Worm (Caenorhabditis elegans) whole organism, L3 larva: Measurements from ENCODE around the gene T24C2.3.

Experiments used
- R02D3.7 ChIP-seq: fragments of 150-350 bp; optimal IDR thresholded peaks from 2 replicates; lab custom pipeline; 2014; ENCODE audit warnings: missing biosample characterization, missing genetic modification characterization
- ZK546.5 ChIP-seq: sonication (generic microtip); optimal IDR thresholded peaks from 2 replicates; lab custom pipeline; 2017; ENCODE audit warnings: missing biosample characterization, missing genetic modification characterization
- ama-1 ChIP-seq: fragments of 150-350 bp; optimal IDR thresholded peaks from 2 replicates; lab custom pipeline; 2018
- ceh-28 ChIP-seq: fragments of 150-350 bp; optimal IDR thresholded peaks from 2 replicates; lab custom pipeline; 2014; ENCODE audit warnings: missing biosample characterization, missing genetic modification reagents, missing genetic modification characterization
- ceh-82 ChIP-seq: fragments of 150-350 bp; optimal IDR thresholded peaks from 2 replicates; lab custom pipeline; 2014; ENCODE audit warnings: missing biosample characterization, missing genetic modification characterization
- ceh-9 ChIP-seq: sonication (generic microtip); optimal IDR thresholded peaks from 2 replicates; lab custom pipeline; 2018; ENCODE audit warnings: missing biosample characterization, missing genetic modification characterization
- daf-12 ChIP-seq: fragments of 150-350 bp; optimal IDR thresholded peaks from 2 replicates; lab custom pipeline; 2014; ENCODE audit warnings: missing biosample characterization, missing genetic modification reagents, missing genetic modification characterization
- egl-5 ChIP-seq: fragments of 150-350 bp; optimal IDR thresholded peaks from 2 replicates; lab custom pipeline; 2017; ENCODE audit warnings: missing biosample characterization, missing genetic modification reagents, missing genetic modification characterization, inconsistent platforms
- elt-3 ChIP-seq, 3 experiments: fragments of 150-350 bp in 1 of 3; sonication (generic microtip) in 2 of 3; optimal IDR thresholded peaks; 2 replicates in 2 of 3; 4 replicates in 1 of 3; lab custom pipeline; 2014 to 2017; ENCODE audit warnings: missing biosample characterization in 3 of 3, missing genetic modification characterization in 3 of 3
- eor-1 ChIP-seq, 2 experiments: fragments of 150-350 bp; optimal IDR thresholded peaks; 2 replicates each; lab custom pipeline; 2014 to 2018; ENCODE audit warnings: missing biosample characterization in 2 of 2, missing genetic modification characterization in 2 of 2
- fkh-10 ChIP-seq: sonication (generic microtip); optimal IDR thresholded peaks from 2 replicates; lab custom pipeline; 2017; ENCODE audit warnings: missing biosample characterization, missing genetic modification reagents, missing genetic modification characterization
- hmg-11 ChIP-seq: sonication (generic microtip); optimal IDR thresholded peaks from 2 replicates; lab custom pipeline; 2016; ENCODE audit warnings: missing genetic modification characterization, missing compliant biosample characterization
- lin-39 ChIP-seq: fragments of 150-350 bp; optimal IDR thresholded peaks from 2 replicates; lab custom pipeline; 2018; ENCODE audit warnings: missing biosample characterization, missing genetic modification reagents, missing genetic modification characterization
- lsy-12 ChIP-seq: sonication (generic microtip); optimal IDR thresholded peaks from 2 replicates; lab custom pipeline; 2016; ENCODE audit warnings: mild to moderate bottlenecking, missing genetic modification characterization, missing compliant biosample characterization
- mdl-1 ChIP-seq: fragments of 150-350 bp; optimal IDR thresholded peaks from 2 replicates; lab custom pipeline; 2014; ENCODE audit warnings: missing biosample characterization, missing genetic modification characterization
- mml-1 ChIP-seq: fragments of 150-350 bp; sonication (generic microtip); optimal IDR thresholded peaks from 3 replicates; lab custom pipeline; 2014; ENCODE audit warnings: missing biosample characterization, missing genetic modification characterization
- nfya-1 ChIP-seq: sonication (generic microtip); optimal IDR thresholded peaks from 2 replicates; lab custom pipeline; 2017; ENCODE audit warnings: missing genetic modification characterization, mild to moderate bottlenecking, missing compliant biosample characterization, antibody characterized with exemption, moderate library complexity; ENCODE audit not compliant: insufficient read depth
- nhr-11 ChIP-seq: fragments of 150-350 bp; optimal IDR thresholded peaks from 2 replicates; lab custom pipeline; 2014; ENCODE audit warnings: missing biosample characterization, missing genetic modification characterization
- nhr-23 ChIP-seq: fragments of 150-350 bp; optimal IDR thresholded peaks from 2 replicates; lab custom pipeline; 2014; ENCODE audit warnings: missing biosample characterization, missing genetic modification reagents, missing genetic modification characterization
- nhr-237 ChIP-seq: fragments of 150-350 bp; optimal IDR thresholded peaks from 2 replicates; lab custom pipeline; 2014; ENCODE audit warnings: missing biosample characterization, missing genetic modification characterization
- nhr-25 ChIP-seq: sonication (generic microtip); optimal IDR thresholded peaks from 2 replicates; lab custom pipeline; 2017; ENCODE audit warnings: missing biosample characterization, missing genetic modification characterization
- nhr-28 ChIP-seq: fragments of 150-350 bp; optimal IDR thresholded peaks from 2 replicates; lab custom pipeline; 2014; ENCODE audit warnings: missing biosample characterization, missing genetic modification characterization
- nhr-43 ChIP-seq: sonication (generic microtip); optimal IDR thresholded peaks from 2 replicates; lab custom pipeline; 2016; ENCODE audit warnings: mild to moderate bottlenecking, missing genetic modification characterization, missing compliant biosample characterization; ENCODE audit not compliant: poor library complexity, severe bottlenecking
- nhr-67 ChIP-seq: fragments of 150-350 bp; optimal IDR thresholded peaks from 2 replicates; lab custom pipeline; 2014; ENCODE audit warnings: missing biosample characterization, missing genetic modification characterization
- nhr-76 ChIP-seq: fragments of 150-350 bp; sonication (generic microtip); optimal IDR thresholded peaks from 5 replicates; lab custom pipeline; 2014; ENCODE audit warnings: missing biosample characterization, missing genetic modification characterization
- pha-4 ChIP-seq: fragments of 150-350 bp; optimal IDR thresholded peaks from 2 replicates; lab custom pipeline; 2014; ENCODE audit warnings: missing biosample characterization, missing genetic modification reagents, missing genetic modification characterization
- pqm-1 ChIP-seq: fragments of 150-350 bp; optimal IDR thresholded peaks from 2 replicates; lab custom pipeline; 2017; ENCODE audit warnings: missing biosample characterization, missing genetic modification characterization, inconsistent platforms
- snpc-4 ChIP-seq: fragments of 150-350 bp; optimal IDR thresholded peaks from 2 replicates; lab custom pipeline; 2014; ENCODE audit warnings: missing biosample characterization, missing genetic modification characterization
- tbx-2 ChIP-seq: sonication (generic microtip); optimal IDR thresholded peaks from 2 replicates; lab custom pipeline; 2016; ENCODE audit warnings: mild to moderate bottlenecking, missing genetic modification characterization, missing compliant biosample characterization
- unc-62 ChIP-seq: fragments of 150-350 bp; sonication (generic microtip); optimal IDR thresholded peaks from 4 replicates; lab custom pipeline; 2014; ENCODE audit warnings: missing biosample characterization, missing genetic modification reagents, missing genetic modification characterization
- zag-1 ChIP-seq: fragments of 150-350 bp; optimal IDR thresholded peaks from 2 replicates; lab custom pipeline; 2014; ENCODE audit warnings: missing biosample characterization, missing genetic modification characterization
- ztf-11 ChIP-seq: fragments of 150-350 bp; optimal IDR thresholded peaks from 2 replicates; lab custom pipeline; 2014; ENCODE audit warnings: missing biosample characterization, missing genetic modification characterization
- ztf-4 ChIP-seq: fragments of 150-350 bp; optimal IDR thresholded peaks from 2 replicates; lab custom pipeline; 2014; ENCODE audit warnings: missing biosample characterization, missing genetic modification characterization

T24C2.3 gene

DNA sequence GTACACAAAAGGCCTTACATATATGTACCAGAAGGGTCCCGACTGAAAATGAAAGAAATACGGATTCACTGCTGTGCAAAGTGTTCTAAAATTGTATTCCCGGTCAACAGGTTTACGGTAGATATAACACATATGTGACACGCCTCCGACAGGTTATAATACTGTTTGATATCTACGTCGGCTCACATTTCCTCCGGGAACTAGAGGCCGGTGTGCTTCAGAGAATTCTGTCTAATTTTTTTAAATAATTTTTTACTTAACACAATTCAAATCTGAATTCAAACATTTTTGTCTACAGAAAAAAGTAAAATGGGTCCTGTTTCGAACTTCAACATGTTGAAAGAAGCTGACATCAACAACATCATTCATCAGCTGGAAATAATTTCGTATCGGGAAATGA is at the start of gene T24C2.3:
Gene T24C2.3 (plus strand): TSS at position 301 of the 400 bp plus-strand sequence.
- TF ChIP-seq fkh-10 (GFP tag; lab: Kevin White, UChicago) (no peak), tbx-2 (tag; lab: Kevin White, UChicago) (no peak), daf-12 (tag; lab: Kevin White, UChicago) (no peak), lsy-12 (tag; lab: Kevin White, UChicago) (no peak), nhr-11 (tag; lab: Kevin White, UChicago) (no peak), nhr-25 (no peak), nhr-23 (tag; lab: Kevin White, UChicago) (no peak), ceh-28 (tag; lab: Kevin White, UChicago) (no peak), hmg-11 (tag; lab: Kevin White, UChicago) (no peak), nhr-43 (tag; lab: Kevin White, UChicago) (no peak), ceh-9 (no peak), ama-1 (lab: Kevin White, UChicago) (no peak), ztf-11 (tag; lab: Kevin White, UChicago) (no peak), zag-1 (no peak)

DNA sequence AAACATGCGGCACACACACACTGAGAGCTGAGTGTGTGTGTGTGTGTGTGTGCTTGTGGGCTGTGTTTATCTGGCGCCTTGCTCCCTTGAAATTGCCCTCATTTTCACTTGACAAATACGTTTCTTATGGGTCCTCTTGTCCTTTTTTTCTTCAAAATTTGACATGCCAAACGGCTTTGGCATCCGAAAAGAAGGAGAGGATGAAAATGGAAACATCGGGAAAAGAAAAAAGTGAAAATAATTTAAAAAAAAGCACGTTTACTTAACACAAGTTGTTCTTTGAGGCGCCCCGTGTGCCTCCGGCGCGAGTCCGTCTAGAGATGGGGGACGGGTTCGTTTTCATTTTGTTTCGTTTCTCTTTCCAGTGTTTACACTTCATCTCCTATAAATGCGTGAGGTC is 48.2 kb upstream of the T24C2.3 start:
- TF ChIP-seq mdl-1 (tag; lab: Kevin White, UChicago), result no peak
- TF ChIP-seq ceh-28 (tag; lab: Kevin White, UChicago), result no peak
- TF ChIP-seq pha-4 (tag; lab: Kevin White, UChicago), result peak; percentile 41
- peak; percentile 9 for TF ChIP-seq nfya-1
- peak; percentile 61 for TF ChIP-seq lin-39 (tag; lab: Kevin White, UChicago)

DNA sequence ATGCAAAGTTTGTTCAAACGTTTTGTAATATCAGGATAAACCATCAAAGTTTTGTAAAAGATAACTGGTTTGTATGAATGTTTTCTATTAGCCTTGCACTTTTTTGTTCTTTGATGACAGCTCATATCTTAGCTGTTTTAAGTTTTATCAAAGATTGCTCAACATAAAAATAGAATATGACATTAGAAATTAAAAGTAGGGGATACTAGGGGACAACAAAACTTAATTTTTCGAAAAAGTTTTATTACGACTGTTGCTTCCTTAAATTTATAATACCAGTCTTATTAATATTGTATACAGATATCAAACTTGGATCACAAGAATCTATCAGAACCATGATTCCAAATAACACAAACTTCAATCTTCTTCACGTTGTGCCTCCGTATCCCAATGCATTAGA is 47.5 kb upstream of the T24C2.3 start, which contains the start of gene ztf-14:
Gene ztf-14 (plus strand): TSS at position 301 of the 400 bp plus-strand sequence.
- TF ChIP-seq ama-1 (lab: Kevin White, UChicago) (no peak), mml-1 (tag; lab: Kevin White, UChicago) (no peak), nhr-23 (tag; lab: Kevin White, UChicago) (no peak), nfya-1 (no peak), nhr-67 (tag; lab: Kevin White, UChicago) (no peak), ztf-4 (tag; lab: Kevin White, UChicago) (no peak), fkh-10 (GFP tag; lab: Kevin White, UChicago) (no peak), elt-3 (tag; optimal IDR thresholded peaks at IDR 0.05; lab: Kevin White, UChicago) (no peak), unc-62 (GFP tag; lab: Kevin White, UChicago) (no peak), snpc-4 (tag; lab: Kevin White, UChicago) (no peak), ZK546.5 (tag; lab: Kevin White, UChicago) (no peak), pqm-1 (tag; lab: Kevin White, UChicago) (no peak), pha-4 (tag; lab: Kevin White, UChicago) (no peak), hmg-11 (tag; lab: Kevin White, UChicago) (no peak), nhr-76 (no peak), tbx-2 (tag; lab: Kevin White, UChicago) (no peak), nhr-28 (tag; lab: Kevin White, UChicago) (no peak), nhr-11 (tag; lab: Kevin White, UChicago) (no peak), ztf-11 (tag; lab: Kevin White, UChicago) (no peak), R02D3.7 (tag; lab: Kevin White, UChicago) (no peak)

DNA sequence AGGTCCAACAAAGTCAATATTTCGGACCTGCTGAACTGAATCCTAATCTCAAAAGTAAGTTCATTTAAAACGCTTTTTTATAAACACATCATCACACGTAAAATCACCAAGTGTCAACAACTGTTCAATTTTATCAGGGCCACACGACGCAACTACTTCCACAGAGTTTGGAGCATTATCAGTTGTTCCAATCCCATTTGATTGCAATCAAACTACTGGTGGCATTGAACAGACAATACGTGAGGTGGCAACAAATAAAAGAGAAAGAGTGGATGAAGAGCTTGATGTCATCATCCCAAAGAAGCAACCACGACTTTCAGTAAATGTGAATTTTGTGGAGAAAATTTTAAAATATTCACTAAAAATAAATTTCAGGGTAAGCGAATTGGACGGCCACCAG is 46.8 kb upstream of the T24C2.3 start:
- no peak for TF ChIP-seq nhr-237 (tag; lab: Kevin White, UChicago)
- TF ChIP-seq hmg-11 (tag; lab: Kevin White, UChicago), result no peak
- peak; percentile 81 for TF ChIP-seq egl-5 (tag; lab: Kevin White, UChicago)
- TF ChIP-seq snpc-4 (tag; lab: Kevin White, UChicago), result no peak
- TF ChIP-seq, all 47 proteins: peak for 1

DNA sequence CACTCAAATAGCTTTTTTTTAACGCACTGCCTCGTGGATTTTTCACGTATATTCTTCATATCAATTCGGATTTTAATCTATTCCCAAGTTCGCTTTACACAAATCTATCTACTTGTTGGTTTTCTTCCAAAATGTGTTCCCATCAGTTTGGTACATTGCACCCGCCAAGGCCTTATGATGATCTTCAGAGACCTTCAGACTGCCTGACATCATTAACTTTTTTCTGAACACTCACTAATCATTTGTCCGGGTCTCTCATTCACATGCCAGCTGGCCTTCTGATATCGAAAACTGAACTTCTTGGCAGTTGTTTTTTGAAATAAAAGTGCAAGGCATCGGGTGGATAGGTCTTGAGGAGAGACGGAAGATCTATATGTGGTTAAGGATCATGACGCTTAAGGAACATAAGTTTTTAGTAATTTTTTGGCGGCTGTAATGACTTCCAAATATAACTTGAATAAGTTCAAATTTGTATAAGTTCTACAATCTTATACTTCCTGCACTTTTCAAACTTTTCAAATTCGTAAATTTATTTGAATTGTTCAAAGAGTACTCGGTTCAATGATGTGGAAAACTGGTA is 43.4 kb upstream of the T24C2.3 start:
- peak; percentile 5 for TF ChIP-seq nhr-43 (tag; lab: Kevin White, UChicago)
- TF ChIP-seq ceh-9, result no peak
- no peak for TF ChIP-seq ceh-82 (tag; lab: Kevin White, UChicago)
- TF ChIP-seq nhr-25, result peak; percentile 53
- TF ChIP-seq eor-1 (tag; optimal IDR thresholded peaks at IDR 0.05; lab: Kevin White, UChicago), result no peak
